Fruit fly (Drosophila melanogaster) whole organism, embryonic: ENCODE results near the gene CG46042.

ENCODE experiments used
- CG10959 ChIP-seq: fragments of 200-800 bp; sonication (Bioruptor generic); IDR thresholded peaks from 2 replicates; pipeline ENCODE4 v1.3.6; 2022; ENCODE audit warnings: missing biosample characterization, missing genetic modification characterization
- CG11085 ChIP-seq: fragments of 200-800 bp; sonication (Bioruptor generic); IDR thresholded peaks from 2 replicates; pipeline ENCODE4 v1.3.6; 2022; ENCODE audit warnings: missing biosample characterization, missing genetic modification characterization
- CG7928 ChIP-seq: fragments of 200-800 bp; sonication (Bioruptor generic); optimal IDR thresholded peaks from 2 replicates; lab custom pipeline; 2017; ENCODE audit warnings: missing biosample characterization, mild to moderate bottlenecking, missing genetic modification characterization
- CG7963 ChIP-seq: fragments of 200-800 bp; sonication (Bioruptor generic); IDR thresholded peaks from 3 replicates; pipeline ENCODE4 v1.3.6; 2022; ENCODE audit warnings: missing biosample characterization, missing genetic modification characterization; ENCODE audit not compliant: partially characterized antibody
- CG9609 ChIP-seq: fragments of 200-800 bp; sonication (Bioruptor generic); optimal IDR thresholded peaks from 3 replicates; lab custom pipeline; 2016; ENCODE audit warnings: missing biosample characterization, missing genetic modification characterization
- Dfd ChIP-seq, 2 experiments: fragments of >200 bp; optimal IDR thresholded peaks; 2 replicates each; lab custom pipeline; 2017; ENCODE audit warnings: missing biosample characterization in 2 of 2, missing genetic modification characterization in 2 of 2
- Lpt ChIP-seq: fragments of >200 bp; optimal IDR thresholded peaks from 2 replicates; lab custom pipeline; 2018; ENCODE audit warnings: missing biosample characterization, missing genetic modification characterization
- Ravus ChIP-seq: fragments of 200-800 bp; sonication (Bioruptor generic); IDR thresholded peaks from 2 replicates; pipeline ENCODE4 v1.3.6; 2022; ENCODE audit warnings: missing biosample characterization, missing genetic modification characterization
- kni ChIP-seq: fragments of 200-800 bp; sonication (Bioruptor generic); optimal IDR thresholded peaks from 3 replicates; lab custom pipeline; 2017; ENCODE audit warnings: mild to moderate bottlenecking, missing biosample characterization, missing genetic modification reagents, missing genetic modification characterization
- pb ChIP-seq: fragments of 200-800 bp; sonication (Bioruptor generic); optimal IDR thresholded peaks from 3 replicates; lab custom pipeline; 2016; ENCODE audit warnings: missing biosample characterization, missing genetic modification characterization
- usp ChIP-seq: fragments of >200 bp; optimal IDR thresholded peaks from 2 replicates; lab custom pipeline; 2017; ENCODE audit warnings: missing biosample characterization, missing genetic modification characterization
- z ChIP-seq: fragments of 200-800 bp; sonication (Bioruptor generic); IDR thresholded peaks from 3 replicates; pipeline ENCODE4 v1.3.6; 2022; ENCODE audit warnings: missing biosample characterization, missing genetic modification characterization

dm6 chr3R:19909541-19910182, 32.5 kb downstream of the CG46042 start:
- TF ChIP-seq Lpt (GFP tag; lab: Kevin White, UChicago), result no peak
- no peak for TF ChIP-seq CG10959 (GFP tag; lab: Robert Waterston, UW)
- TF ChIP-seq Ravus (GFP tag; lab: Robert Waterston, UW), result no peak
- TF ChIP-seq pb, result no peak
- no peak for TF ChIP-seq CG7963 (GFP tag; lab: Robert Waterston, UW)
- no peak for TF ChIP-seq CG7928 (GFP tag; lab: Kevin White, UChicago)
- no peak for TF ChIP-seq z (GFP tag; lab: Robert Waterston, UW)
- no peak for TF ChIP-seq kni (GFP tag; lab: Kevin White, UChicago)
- TF ChIP-seq CG11085 (GFP tag; lab: Robert Waterston, UW), result no peak
- TF ChIP-seq usp (GFP tag; lab: Kevin White, UChicago), result no peak
- no peak for TF ChIP-seq CG9609 (GFP tag; lab: Kevin White, UChicago)
- no peak for TF ChIP-seq Dfd (GFP tag; optimal IDR thresholded peaks at IDR 0.05; lab: Kevin White, UChicago)
